Fruit fly (Drosophila melanogaster): ENCODE results near the gene GstD3.

Gene GstD3

dm6 chr3R:12413274-12413958, 40.5 kb downstream of the GstD3 start, which contains the start of the genes Dip-C and pps:
TSS of gene Dip-C (minus strand) at chr3R:12413759.
TSS of gene pps (plus strand) at chr3R:12413828.
- peak; percentile 41 for TF ChIP-seq CG17801 (GFP tag; optimal IDR thresholded peaks at IDR 0.05; ENCODE audit: partially characterized antibody)

dm6 chr3R:12422379-12422975, 49.6 kb downstream of the GstD3 start, which contains the start of the genes Scgbeta and CG17202:
TSS of gene Scgbeta (minus strand) at chr3R:12422429.
TSS of gene CG17202 (plus strand) at chr3R:12422768.
- TF ChIP-seq CG17801 (GFP tag; optimal IDR thresholded peaks at IDR 0.05; ENCODE audit: partially characterized antibody): no peak
